Fruit fly (Drosophila melanogaster): ENCODE results near the gene mtSSB.

mtSSB gene

dm6 chr3R:16234745-16235149, 29.7 kb upstream of the mtSSB start (continued):
- TF ChIP-seq MESR4 (GFP tag; optimal IDR thresholded peaks at IDR 0.05) (no peak), sc (optimal IDR thresholded peaks at IDR 0.05) (no peak), sc (GFP tag; optimal IDR thresholded peaks at IDR 0.05) (peak; percentile 59), Usf (GFP tag; optimal IDR thresholded peaks at IDR 0.05) (peak; percentile 23), CG6854 (GFP tag; optimal IDR thresholded peaks at IDR 0.05) (no peak), CG7839 (tag; optimal IDR thresholded peaks at IDR 0.05) (peak; percentile 69), CG17328 (GFP tag; IDR thresholded peaks at IDR 0.05) (no peak), grau (tag; optimal IDR thresholded peaks at IDR 0.05) (peak; percentile 24), HHEX (GFP tag; optimal IDR thresholded peaks at IDR 0.05) (peak; percentile 19), fd3F (GFP tag; optimal IDR thresholded peaks at IDR 0.05) (peak; percentile 21), nau (GFP tag; optimal IDR thresholded peaks at IDR 0.05) (no peak), Asciz (GFP tag; optimal IDR thresholded peaks at IDR 0.05) (peak; percentile 66), CG10147 (GFP tag; optimal IDR thresholded peaks at IDR 0.05) (peak; percentile 33), sisA (GFP tag; IDR thresholded peaks at IDR 0.05) (no peak), her (GFP tag; optimal IDR thresholded peaks at IDR 0.05) (no peak), ems (GFP tag; optimal IDR thresholded peaks at IDR 0.05) (peak; percentile 11), CG2712 (tag; optimal IDR thresholded peaks at IDR 0.05) (peak; percentile 63)

dm6 chr3R:16234298-16234697, 29.2 kb upstream of the mtSSB start:
- TF ChIP-seq Nf-YC (tag; optimal IDR thresholded peaks at IDR 0.05) (no peak), ftz-f1 (GFP tag; optimal IDR thresholded peaks at IDR 0.05) (peak; percentile 82), crol (GFP tag; IDR thresholded peaks at IDR 0.05) (no peak), Hmx (GFP tag; optimal IDR thresholded peaks at IDR 0.05) (no peak), her (GFP tag; optimal IDR thresholded peaks at IDR 0.05) (no peak), jing (GFP tag; optimal IDR thresholded peaks at IDR 0.05) (no peak), CG5953 (GFP tag; IDR thresholded peaks at IDR 0.05) (no peak), pfk (GFP tag; optimal IDR thresholded peaks at IDR 0.05) (peak; percentile 49), CG1602 (GFP tag; optimal IDR thresholded peaks at IDR 0.05) (no peak), Hey (tag; optimal IDR thresholded peaks at IDR 0.05) (no peak), yki (optimal IDR thresholded peaks at IDR 0.05) (no peak), eve (GFP tag; optimal IDR thresholded peaks at IDR 0.05) (no peak), lov (optimal IDR thresholded peaks at IDR 0.05) (no peak), lov (GFP tag; IDR thresholded peaks at IDR 0.05) (no peak), CG10321 (GFP tag; IDR thresholded peaks at IDR 0.05) (no peak), CG10959 (GFP tag; IDR thresholded peaks at IDR 0.05) (no peak), CG11398 (GFP tag; optimal IDR thresholded peaks at IDR 0.05) (no peak), Tbp (GFP tag; optimal IDR thresholded peaks at IDR 0.05) (no peak), CG31224 (GFP tag; IDR thresholded peaks at IDR 0.05) (no peak), sr (GFP tag; IDR thresholded peaks at IDR 0.05) (no peak), cato (GFP tag; optimal IDR thresholded peaks at IDR 0.05; ENCODE audit: borderline replicate concordance) (no peak), lab (GFP tag; optimal IDR thresholded peaks at IDR 0.05) (no peak), CG34422 (GFP tag; IDR thresholded peaks at IDR 0.05) (no peak), tll (GFP tag; optimal IDR thresholded peaks at IDR 0.05) (no peak), Fer2 (tag; optimal IDR thresholded peaks at IDR 0.05) (no peak), Dll (GFP tag; IDR thresholded peaks at IDR 0.05; ENCODE audit: partially characterized antibody) (no peak), unc-4 (GFP tag; IDR thresholded peaks at IDR 0.05; ENCODE audit: partially characterized antibody) (no peak), CG1792 (GFP tag; optimal IDR thresholded peaks at IDR 0.05) (no peak), gce (GFP tag; IDR thresholded peaks at IDR 0.05) (no peak), gsb (GFP tag; IDR thresholded peaks at IDR 0.05) (no peak), so (GFP tag; IDR thresholded peaks at IDR 0.05) (no peak), CG15514 (GFP tag; optimal IDR thresholded peaks at IDR 0.05) (no peak), CG6683 (GFP tag; optimal IDR thresholded peaks at IDR 0.05) (no peak), CG13296 (GFP tag; optimal IDR thresholded peaks at IDR 0.05) (no peak), CG13894 (tag; optimal IDR thresholded peaks at IDR 0.05) (peak; percentile 39), cas (GFP tag; IDR thresholded peaks at IDR 0.05) (no peak)

Measured in whole organism, embryonic.